Worm (Caenorhabditis elegans): ENCODE results near the gene lias-1.

lias-1 gene

ce11 chrIII:3499850-3500249, 5.1 kb downstream of the lias-1 start (continued):
- TF ChIP-seq hlh-13 (GFP tag; optimal IDR thresholded peaks at IDR 0.05) = peak; percentile 95
- TF ChIP-seq odd-2 (tag; optimal IDR thresholded peaks at IDR 0.05) = no peak
- peak; percentile 85 for TF ChIP-seq lin-11 (tag; optimal IDR thresholded peaks at IDR 0.05)
- TF ChIP-seq dmd-4 (tag; optimal IDR thresholded peaks at IDR 0.05; ENCODE audit: borderline replicate concordance) = peak; percentile 100
- TF ChIP-seq pag-3 (tag; optimal IDR thresholded peaks at IDR 0.05; ENCODE audit: borderline replicate concordance) = peak; percentile 100
- TF ChIP-seq unc-42 (tag; optimal IDR thresholded peaks at IDR 0.05) = peak; percentile 91
- peak; percentile 90 for TF ChIP-seq pha-2 (tag; optimal IDR thresholded peaks at IDR 0.05)
- no peak for TF ChIP-seq unc-55 (GFP tag; optimal IDR thresholded peaks at IDR 0.05)
- peak; percentile 93 for TF ChIP-seq C38D4.7 (GFP tag; optimal IDR thresholded peaks at IDR 0.05)
- TF ChIP-seq dve-1 (tag; optimal IDR thresholded peaks at IDR 0.05) = no peak
- no peak for TF ChIP-seq fkh-10 (GFP tag; optimal IDR thresholded peaks at IDR 0.05)
- TF ChIP-seq ceh-19 (GFP tag; optimal IDR thresholded peaks at IDR 0.05) = peak; percentile 98
- TF ChIP-seq elt-2 (tag; optimal IDR thresholded peaks at IDR 0.05) = peak; percentile 100
- peak; percentile 99 for TF ChIP-seq fax-1 (tag; optimal IDR thresholded peaks at IDR 0.05)
- TF ChIP-seq K02D7.2 (tag; optimal IDR thresholded peaks at IDR 0.05) = peak; percentile 97
- peak; percentile 97 for TF ChIP-seq fkh-6 (tag; optimal IDR thresholded peaks at IDR 0.05)
- no peak for TF ChIP-seq nfya-1 (tag; optimal IDR thresholded peaks at IDR 0.05)
- no peak for TF ChIP-seq ceh-9 (tag; optimal IDR thresholded peaks at IDR 0.05)
- TF ChIP-seq sox-2 (GFP tag; IDR thresholded peaks at IDR 0.05) = peak; percentile 69
- peak; percentile 96 for TF ChIP-seq Y22D7AL.16 (tag; optimal IDR thresholded peaks at IDR 0.05)
- peak; percentile 100 for TF ChIP-seq hlh-8 (tag; optimal IDR thresholded peaks at IDR 0.05)
- TF ChIP-seq sox-4 (tag; optimal IDR thresholded peaks at IDR 0.05) = peak; percentile 91
- TF ChIP-seq ceh-31 (tag; optimal IDR thresholded peaks at IDR 0.05) = peak; percentile 100

- TF ChIP-seq ceh-6 (GFP tag; optimal IDR thresholded peaks at IDR 0.05) (no peak), fax-1 (tag; optimal IDR thresholded peaks at IDR 0.05) (no peak), npax-4 (tag; optimal IDR thresholded peaks at IDR 0.05) (no peak), ceh-48 (tag; optimal IDR thresholded peaks at IDR 0.05) (no peak), C38D4.7 (GFP tag; optimal IDR thresholded peaks at IDR 0.05) (no peak), tbx-7 (tag; optimal IDR thresholded peaks at IDR 0.05) (no peak), C08G9.2 (tag; optimal IDR thresholded peaks at IDR 0.05) (no peak), pha-2 (tag; optimal IDR thresholded peaks at IDR 0.05) (no peak), ceh-18 (tag; optimal IDR thresholded peaks at IDR 0.05) (no peak)
Observed at ce11 chrIII:3498957-3499356, 5.9 kb downstream of the lias-1 start, which contains the start of gene M01F1.9. M01F1.9 (minus strand) TSS chrIII:3499057.

DNA sequence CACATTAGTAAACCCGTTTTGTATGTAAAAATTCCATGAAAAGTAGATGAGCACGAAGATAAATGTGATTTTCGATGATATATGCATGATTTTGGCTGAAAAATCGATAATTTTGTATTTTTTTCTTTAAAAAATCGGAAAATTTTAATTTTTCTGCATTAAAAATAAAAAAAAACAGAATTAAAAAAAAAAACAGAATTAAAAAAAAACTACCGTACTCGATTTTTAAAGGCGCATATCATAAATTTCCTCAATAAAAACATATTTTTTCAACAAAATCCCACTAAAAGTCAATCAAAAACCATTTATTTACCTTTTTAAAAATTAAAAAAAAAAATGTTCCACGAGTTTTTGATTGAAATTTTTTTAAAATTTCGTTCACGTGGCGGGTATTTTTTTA, 11.8 kb downstream of the lias-1 start, which contains the start of gene gly-14:
TSS of gene gly-14 (minus strand) at position 101 of the 400 bp plus-strand sequence.
- TF ChIP-seq ceh-6 (GFP tag; optimal IDR thresholded peaks at IDR 0.05) = no peak
- TF ChIP-seq zip-5 (tag; optimal IDR thresholded peaks at IDR 0.05) = no peak
- no peak for TF ChIP-seq eyg-1 (tag; optimal IDR thresholded peaks at IDR 0.05)
- no peak for TF ChIP-seq K09A11.1 (tag; optimal IDR thresholded peaks at IDR 0.05; ENCODE audit: insufficient read depth)
- TF ChIP-seq nfya-1 (tag; optimal IDR thresholded peaks at IDR 0.05) = no peak
- no peak for TF ChIP-seq ceh-45 (GFP tag; IDR thresholded peaks at IDR 0.05)
- TF ChIP-seq unc-55 (GFP tag; optimal IDR thresholded peaks at IDR 0.05) = no peak
- no peak for TF ChIP-seq ceh-31 (tag; optimal IDR thresholded peaks at IDR 0.05)
- TF ChIP-seq tbx-7 (tag; optimal IDR thresholded peaks at IDR 0.05) = no peak
- no peak for TF ChIP-seq ceh-22 (tag; optimal IDR thresholded peaks at IDR 0.05)
- TF ChIP-seq elt-2 (tag; optimal IDR thresholded peaks at IDR 0.05) = no peak
- TF ChIP-seq ceh-2 (tag; optimal IDR thresholded peaks at IDR 0.05) = no peak
- TF ChIP-seq lim-6 (tag; optimal IDR thresholded peaks at IDR 0.05) = no peak
- TF ChIP-seq sdc-2 (tag; optimal IDR thresholded peaks at IDR 0.05) = no peak
- no peak for TF ChIP-seq hlh-8 (tag; optimal IDR thresholded peaks at IDR 0.05)
- TF ChIP-seq ceh-24 (tag; optimal IDR thresholded peaks at IDR 0.05) = no peak
- TF ChIP-seq sox-4 (tag; optimal IDR thresholded peaks at IDR 0.05) = no peak
- no peak for TF ChIP-seq hlh-6 (tag; optimal IDR thresholded peaks at IDR 0.05)
